Fruit fly (Drosophila melanogaster) whole organism, embryonic: Measurements from ENCODE around the gene CG42819.

Source experiments
- Asciz ChIP-seq: fragments of 200-800 bp; sonication (Bioruptor generic); optimal IDR thresholded peaks from 2 replicates; lab custom pipeline; 2017; ENCODE audit warnings: missing biosample characterization, mild to moderate bottlenecking, missing genetic modification characterization, missing genetic modification reagents
- CG1024 ChIP-seq: fragments of 200-800 bp; sonication (Bioruptor generic); IDR thresholded peaks from 2 replicates; pipeline ENCODE4 v1.3.6; 2022; ENCODE audit warnings: missing biosample characterization, missing genetic modification characterization
- CG10979 ChIP-seq: fragments of 200-800 bp; sonication (Bioruptor generic); optimal IDR thresholded peaks from 2 replicates; lab custom pipeline; 2018; ENCODE audit warnings: missing biosample characterization, mild to moderate bottlenecking, missing genetic modification characterization, moderate library complexity
- CG14667 ChIP-seq: fragments of 200-800 bp; sonication (Bioruptor generic); IDR thresholded peaks from 2 replicates; pipeline ENCODE4 v1.3.6; 2022; ENCODE audit warnings: missing biosample characterization, missing genetic modification characterization
- CG15479 ChIP-seq: fragments of 200-800 bp; sonication (Bioruptor generic); optimal IDR thresholded peaks from 3 replicates; lab custom pipeline; 2019; ENCODE audit warnings: missing biosample characterization, mild to moderate bottlenecking, missing genetic modification characterization, moderate library complexity
- CG1647 ChIP-seq: fragments of 200-800 bp; sonication (Bioruptor generic); optimal IDR thresholded peaks from 3 replicates; lab custom pipeline; 2016; ENCODE audit warnings: missing biosample characterization, missing genetic modification characterization
- CG17186 ChIP-seq: fragments of 200-800 bp; sonication (Bioruptor generic); optimal IDR thresholded peaks from 3 replicates; lab custom pipeline; 2017; ENCODE audit warnings: missing biosample characterization, missing genetic modification reagents, missing genetic modification characterization
- CG17385 ChIP-seq: fragments of 200-800 bp; sonication (Bioruptor generic); optimal IDR thresholded peaks from 3 replicates; lab custom pipeline; 2018; ENCODE audit warnings: missing biosample characterization, mild to moderate bottlenecking, missing genetic modification characterization
- CG17568 ChIP-seq: fragments of 200-800 bp; sonication (Bioruptor generic); optimal IDR thresholded peaks from 2 replicates; lab custom pipeline; 2018; ENCODE audit warnings: missing biosample characterization, mild to moderate bottlenecking, missing genetic modification characterization, moderate library complexity
- CG17802 ChIP-seq: fragments of 200-800 bp; sonication (Bioruptor generic); optimal IDR thresholded peaks from 2 replicates; lab custom pipeline; 2018; ENCODE audit warnings: missing biosample characterization, mild to moderate bottlenecking, missing genetic modification characterization, moderate library complexity
- CG3281 ChIP-seq: fragments of 200-800 bp; sonication (Bioruptor generic); optimal IDR thresholded peaks from 3 replicates; lab custom pipeline; 2017; ENCODE audit warnings: missing biosample characterization, mild to moderate bottlenecking, missing genetic modification characterization
- CG3726 ChIP-seq: fragments of 200-800 bp; sonication (Bioruptor generic); IDR thresholded peaks from 3 replicates; pipeline ENCODE4, ENCODE4 v1.3.6; 2022; ENCODE audit warnings: missing biosample characterization, missing genetic modification characterization
- CG4404 ChIP-seq: fragments of 200-800 bp; sonication (Bioruptor generic); IDR thresholded peaks from 2 replicates; pipeline ENCODE4 v1.3.6; 2022; ENCODE audit warnings: missing biosample characterization, missing genetic modification characterization
- CG4854 ChIP-seq: fragments of 200-800 bp; sonication (Bioruptor generic); optimal IDR thresholded peaks from 2 replicates; lab custom pipeline; 2016; ENCODE audit warnings: missing biosample characterization, missing genetic modification characterization, inconsistent platforms
- CG5953 ChIP-seq: fragments of 200-800 bp; sonication (Bioruptor generic); IDR thresholded peaks from 2 replicates; pipeline ENCODE4 v1.3.6; 2022; ENCODE audit warnings: missing biosample characterization, missing genetic modification characterization
- CG7271 ChIP-seq: fragments of 200-800 bp; sonication (Bioruptor generic); optimal IDR thresholded peaks from 2 replicates; lab custom pipeline; 2018; ENCODE audit warnings: missing biosample characterization, mild to moderate bottlenecking, missing genetic modification characterization, moderate library complexity
- D19B ChIP-seq: fragments of 200-800 bp; sonication (Bioruptor generic); optimal IDR thresholded peaks from 2 replicates; lab custom pipeline; 2017; ENCODE audit warnings: missing biosample characterization, mild to moderate bottlenecking, missing genetic modification characterization
- Dbx ChIP-seq: fragments of 200-800 bp; sonication (Bioruptor generic); IDR thresholded peaks from 3 replicates; pipeline ENCODE4 v1.3.6; 2022; ENCODE audit warnings: missing biosample characterization, missing genetic modification characterization
- Dek ChIP-seq: fragments of 200-800 bp; sonication (Bioruptor generic); optimal IDR thresholded peaks from 3 replicates; lab custom pipeline; 2019; ENCODE audit warnings: missing biosample characterization, mild to moderate bottlenecking, missing genetic modification characterization, moderate library complexity
- E2f1 ChIP-seq: fragments of 200-800 bp; sonication (Bioruptor generic); IDR thresholded peaks from 2 replicates; pipeline ENCODE4 v1.3.6; 2022; ENCODE audit warnings: missing biosample characterization, missing genetic modification characterization
- Elba2 ChIP-seq: fragments of 200-800 bp; sonication (Bioruptor generic); optimal IDR thresholded peaks from 3 replicates; lab custom pipeline; 2016; ENCODE audit warnings: missing biosample characterization, missing genetic modification characterization
- Ets97D ChIP-seq: fragments of 200-800 bp; sonication (Bioruptor generic); optimal IDR thresholded peaks from 3 replicates; lab custom pipeline; 2016; ENCODE audit warnings: missing biosample characterization, missing genetic modification characterization
- H15 ChIP-seq: fragments of 200-800 bp; sonication (Bioruptor generic); IDR thresholded peaks from 3 replicates; pipeline ENCODE4 v1.3.6; 2022; ENCODE audit warnings: missing biosample characterization, missing genetic modification characterization
- HHEX ChIP-seq: fragments of 200-800 bp; sonication (Bioruptor generic); optimal IDR thresholded peaks from 3 replicates; lab custom pipeline; 2017; ENCODE audit warnings: missing biosample characterization, mild to moderate bottlenecking, missing genetic modification characterization, missing genetic modification reagents
- HmgD ChIP-seq: fragments of 200-800 bp; sonication (Bioruptor generic); optimal IDR thresholded peaks from 3 replicates; lab custom pipeline; 2016; ENCODE audit warnings: missing biosample characterization, missing genetic modification characterization
- Hr51 ChIP-seq, 2 experiments: fragments of 200-800 bp; sonication (Bioruptor generic); optimal IDR thresholded peaks; 2 replicates in 1 of 2; 3 replicates in 1 of 2; lab custom pipeline; 2016 to 2018; ENCODE audit warnings: missing biosample characterization in 2 of 2, missing genetic modification characterization in 2 of 2, mild to moderate bottlenecking in 1 of 2, moderate library complexity in 1 of 2
- Lhr ChIP-seq: fragments of 200-800 bp; sonication (Bioruptor generic); optimal IDR thresholded peaks from 3 replicates; lab custom pipeline; 2017; ENCODE audit warnings: mild to moderate bottlenecking, missing biosample characterization, missing genetic modification reagents, missing genetic modification characterization
- Mes4 ChIP-seq: fragments of 200-800 bp; sonication (Bioruptor generic); optimal IDR thresholded peaks from 2 replicates; lab custom pipeline; 2016; ENCODE audit warnings: missing biosample characterization, missing genetic modification characterization
- Optix ChIP-seq: fragments of 200-800 bp; sonication (Bioruptor generic); IDR thresholded peaks from 3 replicates; pipeline ENCODE4 v1.3.6; 2022; ENCODE audit warnings: missing biosample characterization, missing genetic modification characterization
- bigmax ChIP-seq: fragments of 200-800 bp; sonication (Bioruptor generic); optimal IDR thresholded peaks from 2 replicates; lab custom pipeline; 2018; ENCODE audit warnings: missing biosample characterization, mild to moderate bottlenecking, missing genetic modification characterization
- cas ChIP-seq: fragments of 200-800 bp; sonication (Bioruptor generic); IDR thresholded peaks from 2 replicates; pipeline ENCODE4 v1.3.6; 2022; ENCODE audit warnings: missing biosample characterization, missing genetic modification characterization
- croc ChIP-seq: fragments of 200-800 bp; sonication (Bioruptor generic); conservative IDR thresholded peaks from 3 replicates; pipeline ENCODE4 v1.3.6; 2022; ENCODE audit warnings: missing biosample characterization, missing genetic modification characterization
- da ChIP-seq: fragments of 200-800 bp; sonication (Bioruptor generic); optimal IDR thresholded peaks from 2 replicates; lab custom pipeline; 2016; ENCODE audit warnings: missing biosample characterization, missing genetic modification characterization
- dati ChIP-seq: fragments of 200-800 bp; sonication (Bioruptor generic); IDR thresholded peaks from 2 replicates; pipeline ENCODE4 v1.3.6; 2022; ENCODE audit warnings: missing biosample characterization, missing genetic modification characterization
- dmrt11E ChIP-seq: fragments of 200-800 bp; sonication (Bioruptor generic); optimal IDR thresholded peaks from 3 replicates; lab custom pipeline; 2018; ENCODE audit warnings: missing biosample characterization, mild to moderate bottlenecking, missing genetic modification characterization, moderate library complexity
- ewg ChIP-seq: fragments of 200-800 bp; sonication (Bioruptor generic); optimal IDR thresholded peaks from 3 replicates; lab custom pipeline; 2017; ENCODE audit warnings: mild to moderate bottlenecking, missing biosample characterization, missing genetic modification reagents, missing genetic modification characterization
- fd96Cb ChIP-seq: fragments of 200-800 bp; sonication (Bioruptor generic); optimal IDR thresholded peaks from 2 replicates; lab custom pipeline; 2018; ENCODE audit warnings: missing biosample characterization, mild to moderate bottlenecking, missing genetic modification characterization, moderate library complexity
- gce ChIP-seq: fragments of 200-800 bp; sonication (Bioruptor generic); IDR thresholded peaks from 3 replicates; pipeline ENCODE4 v1.3.6; 2022; ENCODE audit warnings: missing biosample characterization, missing genetic modification characterization
- gcm2 ChIP-seq: fragments of 200-800 bp; sonication (Bioruptor generic); optimal IDR thresholded peaks from 2 replicates; lab custom pipeline; 2016; ENCODE audit warnings: missing biosample characterization, missing genetic modification characterization
- hbn ChIP-seq: fragments of 200-800 bp; sonication (Bioruptor generic); IDR thresholded peaks from 2 replicates; pipeline ENCODE4 v1.3.6; 2022; ENCODE audit warnings: missing biosample characterization, missing genetic modification characterization; ENCODE audit not compliant: partially characterized antibody
- kay ChIP-seq: fragments of 200-800 bp; sonication (Bioruptor generic); optimal IDR thresholded peaks from 2 replicates; lab custom pipeline; 2016; ENCODE audit warnings: missing biosample characterization, missing genetic modification characterization
- maf-S ChIP-seq: fragments of 200-800 bp; sonication (Bioruptor generic); optimal IDR thresholded peaks from 2 replicates; lab custom pipeline; 2016; ENCODE audit warnings: missing biosample characterization, missing genetic modification characterization
- nerfin-2 ChIP-seq: fragments of 200-800 bp; sonication (Bioruptor generic); IDR thresholded peaks from 2 replicates; pipeline ENCODE4 v1.3.6; 2022; ENCODE audit warnings: missing biosample characterization, missing genetic modification characterization; ENCODE audit not compliant: partially characterized antibody
- sc ChIP-seq, 3 experiments: fragments of >200 bp in 2 of 3; fragments of 200-800 bp in 1 of 3; sonication (Bioruptor generic) in 1 of 3; optimal IDR thresholded peaks; 2 replicates in 2 of 3; 3 replicates in 1 of 3; lab custom pipeline; 2017; ENCODE audit warnings: mild to moderate bottlenecking in 1 of 3, missing biosample characterization in 1 of 3, missing genetic modification characterization in 1 of 3, missing genetic modification reagents in 1 of 3
- schlank ChIP-seq: fragments of 200-800 bp; sonication (Bioruptor generic); optimal IDR thresholded peaks from 2 replicates; lab custom pipeline; 2018; ENCODE audit warnings: missing biosample characterization, mild to moderate bottlenecking, missing genetic modification characterization
- shn ChIP-seq: fragments of 200-800 bp; sonication (Bioruptor generic); optimal IDR thresholded peaks from 3 replicates; lab custom pipeline; 2016; ENCODE audit warnings: missing biosample characterization, missing genetic modification characterization
- sug ChIP-seq: fragments of 200-800 bp; optimal IDR thresholded peaks from 2 replicates; lab custom pipeline; 2019; ENCODE audit warnings: missing biosample characterization, mild to moderate bottlenecking, missing genetic modification characterization, moderate library complexity
- tin ChIP-seq: fragments of 200-800 bp; sonication (Bioruptor generic); optimal IDR thresholded peaks from 3 replicates; lab custom pipeline; 2016; ENCODE audit warnings: missing biosample characterization, missing genetic modification characterization
- toy ChIP-seq: fragments of 200-800 bp; sonication (Bioruptor generic); IDR thresholded peaks from 2 replicates; pipeline ENCODE4 v1.3.6; 2022; ENCODE audit warnings: missing biosample characterization, missing genetic modification characterization
- yki ChIP-seq: fragments of >200 bp; optimal IDR thresholded peaks from 3 replicates; lab custom pipeline; 2018

The CG42819 gene

DNA sequence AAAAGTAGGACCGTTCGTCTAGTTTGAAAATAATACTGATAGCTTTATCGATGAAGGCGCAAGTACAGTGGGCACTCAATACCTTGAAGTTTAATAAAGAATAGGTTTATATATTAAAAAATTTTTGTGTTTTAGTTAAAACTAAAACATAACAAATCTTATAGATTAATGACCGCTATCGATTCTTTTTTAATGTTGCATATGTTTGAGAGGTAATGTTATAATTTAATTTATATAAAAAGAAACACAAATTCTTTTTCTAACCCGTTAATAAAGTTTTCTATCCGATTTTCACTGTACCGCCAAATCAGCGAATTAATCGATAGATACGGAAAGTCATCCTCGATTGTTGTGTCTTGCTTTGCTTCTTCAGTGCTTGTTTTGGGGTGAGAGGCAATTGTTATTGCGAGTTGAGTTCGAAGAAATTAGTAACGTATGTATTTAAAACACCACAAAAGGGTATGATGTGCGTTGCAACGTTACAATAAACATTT is 5.0 kb downstream of the CG42819 start, which contains the start of the genes Dad1 and CG13384 (continued):
- TF ChIP-seq Elba2 (GFP tag; lab: Kevin White, UChicago) (peak; percentile 69), da (GFP tag; lab: Kevin White, UChicago) (no peak), gce (GFP tag; lab: Robert Waterston, UW) (peak; percentile 40; the same call in 1 of the 3 replicates), H15 (GFP tag; lab: Robert Waterston, UW) (peak; percentile 64; the same call in 1 of the 3 replicates), CG17568 (GFP tag; lab: Kevin White, UChicago) (peak; percentile 76), Lhr (GFP tag; lab: Kevin White, UChicago) (peak; percentile 58), kay (peak; percentile 57), CG4404 (GFP tag; lab: Robert Waterston, UW) (peak; percentile 91), HHEX (GFP tag; lab: Kevin White, UChicago) (peak; percentile 79), Dek (tag; lab: Kevin White, UChicago) (peak; percentile 96), bigmax (no peak), cas (GFP tag; lab: Robert Waterston, UW) (peak; percentile 84), D19B (GFP tag; lab: Kevin White, UChicago) (peak; percentile 82), nerfin-2 (no peak), ewg (GFP tag; lab: Kevin White, UChicago) (peak; percentile 70), tin (GFP tag; lab: Kevin White, UChicago) (peak; percentile 91), schlank (peak; percentile 72), dmrt11E (tag; lab: Kevin White, UChicago) (peak; percentile 91), shn (peak; percentile 35), Mes4 (GFP tag; lab: Kevin White, UChicago) (peak; percentile 29), fd96Cb (tag; lab: Kevin White, UChicago) (peak; percentile 90), sc (optimal IDR thresholded peaks at IDR 0.05; lab: Kevin White, UChicago) (no peak), sc (GFP tag; optimal IDR thresholded peaks at IDR 0.05; lab: Kevin White, UChicago) (peak; percentile 72), HmgD (GFP tag; lab: Kevin White, UChicago) (peak; percentile 0), CG7271 (tag; lab: Kevin White, UChicago) (peak; percentile 82), maf-S (GFP tag; lab: Kevin White, UChicago) (peak; percentile 66), CG14667 (GFP tag; lab: Robert Waterston, UW) (peak; percentile 90), Hr51 (GFP tag; optimal IDR thresholded peaks at IDR 0.05; lab: Kevin White, UChicago) (peak; percentile 75 to 94), Ets97D (GFP tag; lab: Kevin White, UChicago) (peak; percentile 55), CG17385 (peak; percentile 92), CG17186 (GFP tag; lab: Kevin White, UChicago) (peak; percentile 59), croc (GFP tag; lab: Robert Waterston, UW) (peak; percentile 90), CG4854 (GFP tag; lab: Kevin White, UChicago) (peak; percentile 75), Optix (GFP tag; lab: Robert Waterston, UW) (no peak), toy (GFP tag; lab: Robert Waterston, UW) (peak; percentile 81), E2f1 (GFP tag; lab: Robert Waterston, UW) (peak; percentile 93), CG3726 (GFP tag; lab: Robert Waterston, UW) (peak; percentile 74; the same call in 2 of the 3 replicates), CG15479 (GFP tag; lab: Kevin White, UChicago) (peak; percentile 44), dati (no peak), gcm2 (no peak), yki (lab: Kevin White, UChicago) (no peak), CG1647 (GFP tag; lab: Kevin White, UChicago) (peak; percentile 32), CG17802 (peak; percentile 28), hbn (GFP tag; lab: Robert Waterston, UW) (no peak; the same call in 1 of the 2 replicates), Asciz (GFP tag; lab: Kevin White, UChicago) (peak; percentile 80), CG5953 (GFP tag; lab: Robert Waterston, UW) (peak; percentile 58; the same call in 1 of the 2 replicates), CG1024 (GFP tag; lab: Robert Waterston, UW) (peak; percentile 60; the same call in 1 of the 2 replicates), CG10979 (tag; lab: Kevin White, UChicago) (peak; percentile 90), sug (tag; lab: Kevin White, UChicago) (peak; percentile 96), CG3281 (GFP tag; lab: Kevin White, UChicago) (peak; percentile 95), Dbx (peak; percentile 93)
